Worm (Caenorhabditis elegans): ENCODE results near the gene ptp-8.

DNA sequence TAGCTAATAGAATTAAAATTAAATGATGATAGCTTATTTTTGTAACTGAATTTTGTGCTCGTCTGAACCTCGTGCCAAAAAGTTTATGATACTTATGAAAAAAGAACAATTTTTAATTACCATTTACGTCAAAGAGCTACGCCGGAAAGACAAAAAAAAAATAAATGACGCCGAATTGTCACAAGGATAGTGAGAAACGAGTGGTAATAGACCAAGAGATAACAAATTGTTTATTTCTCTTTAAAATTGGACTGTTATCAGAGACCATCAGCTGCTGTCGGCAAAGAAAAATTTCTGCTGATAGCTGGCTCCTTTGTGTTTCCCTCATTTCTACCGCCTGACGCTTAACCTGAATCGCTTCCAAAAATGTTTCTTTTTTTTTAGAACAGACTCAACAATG is 11.8 kb downstream of the ptp-8 start, which contains the start of gene pitr-1:
- no peak for TF ChIP-seq mdl-1 (tag; optimal IDR thresholded peaks at IDR 0.05)
- TF ChIP-seq unc-55 (GFP tag; optimal IDR thresholded peaks at IDR 0.05) = no peak
- TF ChIP-seq ceh-82 (tag; optimal IDR thresholded peaks at IDR 0.05) = no peak
- TF ChIP-seq lsy-2 (tag; optimal IDR thresholded peaks at IDR 0.05) = peak in 1 of 2 experiments; percentile 6
- no peak for TF ChIP-seq lin-13 (GFP tag; optimal IDR thresholded peaks at IDR 0.05)
- TF ChIP-seq nhr-11 (tag; optimal IDR thresholded peaks at IDR 0.05) = no peak
- TF ChIP-seq gmeb-1 (tag; optimal IDR thresholded peaks at IDR 0.05) = no peak

All from whole organism, L2 larva.